Worm (Caenorhabditis elegans): ENCODE data around the gene ZK829.3.

- TF ChIP-seq sea-1 (GFP tag; conservative IDR thresholded peaks at IDR 0.05) (no peak), tbx-37 (GFP tag; conservative IDR thresholded peaks at IDR 0.05) (no peak), ceh-36 (tag; optimal IDR thresholded peaks at IDR 0.05) (no peak), flt-1 (GFP tag; IDR thresholded peaks at IDR 0.05) (no peak), ama-1 (optimal IDR thresholded peaks at IDR 0.05) (no peak), tra-4 (tag; optimal IDR thresholded peaks at IDR 0.05) (no peak), tbx-11 (GFP tag; IDR thresholded peaks at IDR 0.05) (no peak), ceh-13 (GFP tag; optimal IDR thresholded peaks at IDR 0.05) (no peak), hnd-1 (tag; optimal IDR thresholded peaks at IDR 0.05) (no peak), aly-1 (tag; optimal IDR thresholded peaks at IDR 0.05) (no peak), hmg-4 (GFP tag; optimal IDR thresholded peaks at IDR 0.05) (no peak), F13C5.2 (tag; optimal IDR thresholded peaks at IDR 0.05) (no peak), pes-1 (GFP tag; IDR thresholded peaks at IDR 0.05) (no peak)
Measured at ce11 chrIV:11913295-11913940, 32.1 kb downstream of the ZK829.3 start.
